Fruit fly (Drosophila melanogaster): ENCODE measurements around the gene msl-1.

dm6 chr2L:18698559-18699130, 10.0 kb upstream of the msl-1 start, which contains the start of gene CG10341:
- TF ChIP-seq pros (GFP tag; optimal IDR thresholded peaks at IDR 0.05), result no peak
- no peak for TF ChIP-seq CG6791 (GFP tag; IDR thresholded peaks at IDR 0.05; ENCODE audit: partially characterized antibody)
- TF ChIP-seq CG7745 (tag; optimal IDR thresholded peaks at IDR 0.05), result no peak
